Fruit fly (Drosophila melanogaster): ENCODE results near the gene spir.
A peak's percentile ranks its signal among the peaks of the same experiment; 100 is the strongest.

Gene spir

dm6 chr2L:20267181-20267580 lies 43.8 kb upstream of the spir start (continued):
- no peak for TF ChIP-seq corto (GFP tag; optimal IDR thresholded peaks at IDR 0.05)
- TF ChIP-seq CG8290 (GFP tag; optimal IDR thresholded peaks at IDR 0.05), result peak; percentile 44
- peak; percentile 12 to 49 for TF ChIP-seq CG8290 (tag; optimal IDR thresholded peaks at IDR 0.05)
- TF ChIP-seq CG5953 (GFP tag; IDR thresholded peaks at IDR 0.05), result peak; percentile 76
- peak; percentile 62 for TF ChIP-seq CG6272 (GFP tag; IDR thresholded peaks at IDR 0.05)
- peak; percentile 73 for TF ChIP-seq CG14441 (GFP tag; IDR thresholded peaks at IDR 0.05)
- TF ChIP-seq CG7839 (tag; optimal IDR thresholded peaks at IDR 0.05), result peak; percentile 78
- TF ChIP-seq peb (GFP tag; IDR thresholded peaks at IDR 0.05), result peak; percentile 57; the same call in 1 of the 2 replicates
- no peak for TF ChIP-seq hb (GFP tag; IDR thresholded peaks at IDR 0.05; ENCODE audit: partially characterized antibody)
- TF ChIP-seq tll (GFP tag; optimal IDR thresholded peaks at IDR 0.05), result no peak
- TF ChIP-seq CG9797 (GFP tag; optimal IDR thresholded peaks at IDR 0.05), result no peak
- TF ChIP-seq Sry-β (GFP tag; optimal IDR thresholded peaks at IDR 0.05), result no peak
- TF ChIP-seq Kr (GFP tag; optimal IDR thresholded peaks at IDR 0.05), result peak; percentile 48
- TF ChIP-seq Hand (GFP tag; optimal IDR thresholded peaks at IDR 0.05), result no peak
- TF ChIP-seq CG12744 (GFP tag; optimal IDR thresholded peaks at IDR 0.05), result peak; percentile 16
- peak; percentile 63 for TF ChIP-seq ara (GFP tag; IDR thresholded peaks at IDR 0.05)
- TF ChIP-seq CG3847 (GFP tag; IDR thresholded peaks at IDR 0.05), result peak; percentile 77
- TF ChIP-seq vfl (GFP tag; optimal IDR thresholded peaks at IDR 0.05), result peak; percentile 3
- TF ChIP-seq fru (optimal IDR thresholded peaks at IDR 0.05), result no peak
- peak; percentile 53 for TF ChIP-seq bcd (GFP tag; optimal IDR thresholded peaks at IDR 0.05)
- TF ChIP-seq CG10543 (GFP tag; optimal IDR thresholded peaks at IDR 0.05), result no peak
- TF ChIP-seq HmgZ (tag; optimal IDR thresholded peaks at IDR 0.05), result peak; percentile 30
- 0 out of 2 replicates have a peak, but pooled peaks have one; percentile 32 for TF ChIP-seq CG32532 (GFP tag; IDR thresholded peaks at IDR 0.05)
- peak; percentile 2 for TF ChIP-seq Fer1 (GFP tag; optimal IDR thresholded peaks at IDR 0.05)
- TF ChIP-seq Atf6 (GFP tag; IDR thresholded peaks at IDR 0.05), result peak; percentile 47; the same call in 1 of the 2 replicates
- peak; percentile 65 for TF ChIP-seq ewg (GFP tag; optimal IDR thresholded peaks at IDR 0.05)
- peak; percentile 54 for TF ChIP-seq CG10431 (GFP tag; optimal IDR thresholded peaks at IDR 0.05)
- peak; percentile 60 for TF ChIP-seq org-1 (GFP tag; optimal IDR thresholded peaks at IDR 0.05)
- TF ChIP-seq Mes4 (GFP tag; optimal IDR thresholded peaks at IDR 0.05), result no peak
- TF ChIP-seq HLHmδ (GFP tag; optimal IDR thresholded peaks at IDR 0.05), result no peak
- TF ChIP-seq Spps (tag; optimal IDR thresholded peaks at IDR 0.05), result peak; percentile 64
- TF ChIP-seq ttk (GFP tag; IDR thresholded peaks at IDR 0.05), result peak; percentile 67
- TF ChIP-seq otp (GFP tag; IDR thresholded peaks at IDR 0.05), result peak; percentile 84
- TF ChIP-seq ftz-f1 (GFP tag; optimal IDR thresholded peaks at IDR 0.05), result no peak
- peak; percentile 92 for TF ChIP-seq zen (tag; optimal IDR thresholded peaks at IDR 0.05)
- TF ChIP-seq onecut (GFP tag; IDR thresholded peaks at IDR 0.05), result peak; percentile 62
- TF ChIP-seq CG8765 (GFP tag; IDR thresholded peaks at IDR 0.05), result peak; percentile 71
- no peak for TF ChIP-seq CG7987 (GFP tag; optimal IDR thresholded peaks at IDR 0.05)
- peak; percentile 75 for TF ChIP-seq CG15269 (tag; optimal IDR thresholded peaks at IDR 0.05)
- TF ChIP-seq so (GFP tag; IDR thresholded peaks at IDR 0.05), result peak; percentile 74; the same call in 2 of the 3 replicates
- peak; percentile 51 for TF ChIP-seq croc (GFP tag; conservative IDR thresholded peaks at IDR 0.05)
- no peak for TF ChIP-seq CG17912 (GFP tag; optimal IDR thresholded peaks at IDR 0.05)
- TF ChIP-seq CG30403 (GFP tag; optimal IDR thresholded peaks at IDR 0.05), result peak; percentile 76
- peak; percentile 73 for TF ChIP-seq CG12659 (GFP tag; optimal IDR thresholded peaks at IDR 0.05)
- TF ChIP-seq pho (GFP tag; optimal IDR thresholded peaks at IDR 0.05), result no peak
- TF ChIP-seq run (tag; optimal IDR thresholded peaks at IDR 0.05), result peak; percentile 26
- peak; percentile 54 for TF ChIP-seq CG2202 (tag; optimal IDR thresholded peaks at IDR 0.05)
- TF ChIP-seq her (GFP tag; optimal IDR thresholded peaks at IDR 0.05), result no peak
- peak; percentile 53; the same call in 1 of the 2 replicates for TF ChIP-seq dati (GFP tag; IDR thresholded peaks at IDR 0.05)
- no peak for TF ChIP-seq slp2 (GFP tag; optimal IDR thresholded peaks at IDR 0.05)
- TF ChIP-seq grau (tag; optimal IDR thresholded peaks at IDR 0.05), result peak; percentile 65
- TF ChIP-seq schlank (tag; optimal IDR thresholded peaks at IDR 0.05), result no peak

Measured in whole organism, embryonic.